Fruit fly (Drosophila melanogaster) whole organism, embryonic: ENCODE measurements around the gene CG18542.

Experiments
- Adf1 ChIP-seq: fragments of 200-800 bp; sonication (Bioruptor generic); IDR thresholded peaks from 2 replicates; pipeline ENCODE4 v1.3.6; 2022; ENCODE audit warnings: missing biosample characterization, missing genetic modification characterization
- Aef1 ChIP-seq: fragments of 200-800 bp; sonication (Bioruptor generic); IDR thresholded peaks from 3 replicates; pipeline ENCODE4 v1.3.6; 2022; ENCODE audit warnings: missing biosample characterization, missing genetic modification characterization
- Antp ChIP-seq: fragments of 200-800 bp; sonication (Bioruptor generic); optimal IDR thresholded peaks from 3 replicates; lab custom pipeline; 2016; ENCODE audit warnings: missing biosample characterization, missing genetic modification characterization
- Atf3 ChIP-seq: fragments of 200-800 bp; sonication (Bioruptor generic); optimal IDR thresholded peaks from 3 replicates; lab custom pipeline; 2016; ENCODE audit warnings: missing biosample characterization, missing genetic modification characterization
- Atf6 ChIP-seq: fragments of 200-800 bp; sonication (Bioruptor generic); IDR thresholded peaks from 2 replicates; pipeline ENCODE4 v1.3.6; 2022; ENCODE audit warnings: missing biosample characterization, missing genetic modification characterization
- Bgb ChIP-seq: fragments of 200-800 bp; sonication (Bioruptor generic); IDR thresholded peaks from 2 replicates; pipeline ENCODE4 v1.3.6; 2022; ENCODE audit warnings: missing biosample characterization, missing genetic modification characterization; ENCODE audit not compliant: partially characterized antibody
- CG12219 ChIP-seq: fragments of 200-800 bp; sonication (Bioruptor generic); optimal IDR thresholded peaks from 3 replicates; lab custom pipeline; 2018; ENCODE audit warnings: missing biosample characterization, mild to moderate bottlenecking, missing genetic modification characterization
- CG12744 ChIP-seq: fragments of 200-800 bp; sonication (Bioruptor generic); optimal IDR thresholded peaks from 2 replicates; lab custom pipeline; 2016; ENCODE audit warnings: missing biosample characterization, missing genetic modification characterization
- CG13123 ChIP-seq: fragments of 200-800 bp; sonication (Bioruptor generic); optimal IDR thresholded peaks from 2 replicates; lab custom pipeline; 2016; ENCODE audit warnings: missing biosample characterization, missing genetic modification characterization
- CG15479 ChIP-seq: fragments of 200-800 bp; sonication (Bioruptor generic); optimal IDR thresholded peaks from 3 replicates; lab custom pipeline; 2019; ENCODE audit warnings: missing biosample characterization, mild to moderate bottlenecking, missing genetic modification characterization, moderate library complexity
- CG15514 ChIP-seq: fragments of 200-800 bp; sonication (Bioruptor generic); optimal IDR thresholded peaks from 3 replicates; lab custom pipeline; 2017; ENCODE audit warnings: missing biosample characterization, missing genetic modification characterization, mild to moderate bottlenecking, moderate library complexity, missing genetic modification reagents
- CG1602 ChIP-seq: fragments of 200-800 bp; sonication (Bioruptor generic); optimal IDR thresholded peaks from 3 replicates; lab custom pipeline; 2016; ENCODE audit warnings: missing biosample characterization, missing genetic modification characterization
- CG2129 ChIP-seq: fragments of 200-800 bp; sonication (Bioruptor generic); IDR thresholded peaks from 2 replicates; pipeline ENCODE4 v1.3.6; 2022; ENCODE audit warnings: missing biosample characterization, missing genetic modification characterization; ENCODE audit not compliant: partially characterized antibody
- CG2678 ChIP-seq: fragments of 200-800 bp; sonication (Bioruptor generic); optimal IDR thresholded peaks from 3 replicates; lab custom pipeline; 2019; ENCODE audit warnings: missing biosample characterization, mild to moderate bottlenecking, missing genetic modification characterization, moderate library complexity
- CG4328 ChIP-seq: fragments of 200-800 bp; sonication (Bioruptor generic); optimal IDR thresholded peaks from 3 replicates; lab custom pipeline; 2017; ENCODE audit warnings: missing biosample characterization, missing genetic modification reagents, missing genetic modification characterization
- CG4424 ChIP-seq: fragments of 200-800 bp; sonication (Bioruptor generic); optimal IDR thresholded peaks from 3 replicates; lab custom pipeline; 2016; ENCODE audit warnings: missing biosample characterization, missing genetic modification characterization
- CG6272 ChIP-seq: fragments of 200-800 bp; sonication (Bioruptor generic); IDR thresholded peaks from 2 replicates; pipeline ENCODE4 v1.3.6; 2022; ENCODE audit warnings: missing biosample characterization, missing genetic modification characterization
- CG6765 ChIP-seq: fragments of 200-800 bp; sonication (Bioruptor generic); optimal IDR thresholded peaks from 3 replicates; lab custom pipeline; 2017; ENCODE audit warnings: missing biosample characterization, mild to moderate bottlenecking, missing genetic modification characterization
- CG6791 ChIP-seq: fragments of 200-800 bp; sonication (Bioruptor generic); IDR thresholded peaks from 3 replicates; pipeline ENCODE4 v1.3.6; 2022; ENCODE audit warnings: missing biosample characterization, missing genetic modification characterization; ENCODE audit not compliant: partially characterized antibody
- CG8089 ChIP-seq: fragments of 200-800 bp; sonication (Bioruptor generic); optimal IDR thresholded peaks from 3 replicates; lab custom pipeline; 2016; ENCODE audit warnings: missing biosample characterization, missing genetic modification characterization
- CG9609 ChIP-seq: fragments of 200-800 bp; sonication (Bioruptor generic); optimal IDR thresholded peaks from 3 replicates; lab custom pipeline; 2016; ENCODE audit warnings: missing biosample characterization, missing genetic modification characterization
- CG9932 ChIP-seq: fragments of 200-800 bp; sonication (Bioruptor generic); IDR thresholded peaks from 2 replicates; pipeline ENCODE4 v1.3.6; 2022; ENCODE audit warnings: missing biosample characterization, missing genetic modification characterization
- Camta ChIP-seq: fragments of 200-800 bp; sonication (Bioruptor generic); optimal IDR thresholded peaks from 2 replicates; lab custom pipeline; 2016; ENCODE audit warnings: missing biosample characterization, missing genetic modification characterization
- CoRest ChIP-seq: fragments of 200-800 bp; sonication (Bioruptor generic); optimal IDR thresholded peaks from 3 replicates; lab custom pipeline; 2018; ENCODE audit warnings: missing biosample characterization, mild to moderate bottlenecking, missing genetic modification characterization, moderate library complexity
- D19B ChIP-seq: fragments of 200-800 bp; sonication (Bioruptor generic); optimal IDR thresholded peaks from 2 replicates; lab custom pipeline; 2017; ENCODE audit warnings: missing biosample characterization, mild to moderate bottlenecking, missing genetic modification characterization
- Dad ChIP-seq: fragments of 200-800 bp; sonication (Bioruptor generic); optimal IDR thresholded peaks from 3 replicates; lab custom pipeline; 2016; ENCODE audit warnings: missing biosample characterization, missing genetic modification characterization
- Dfd ChIP-seq, 2 experiments: fragments of >200 bp; optimal IDR thresholded peaks; 2 replicates each; lab custom pipeline; 2017; ENCODE audit warnings: missing biosample characterization in 2 of 2, missing genetic modification characterization in 2 of 2
- E2f1 ChIP-seq: fragments of 200-800 bp; sonication (Bioruptor generic); IDR thresholded peaks from 2 replicates; pipeline ENCODE4 v1.3.6; 2022; ENCODE audit warnings: missing biosample characterization, missing genetic modification characterization
- Ets65A ChIP-seq: fragments of 200-800 bp; sonication (Bioruptor generic); peaks from one replicate; lab custom pipeline; 2016; ENCODE audit warnings: missing biosample characterization, missing genetic modification characterization
- HLHmδ ChIP-seq: fragments of 200-800 bp; sonication (Bioruptor generic); optimal IDR thresholded peaks from 2 replicates; lab custom pipeline; 2018; ENCODE audit warnings: missing biosample characterization, mild to moderate bottlenecking, missing genetic modification characterization, moderate library complexity
- Hmr ChIP-seq: fragments of 200-800 bp; sonication (Bioruptor generic); optimal IDR thresholded peaks from 3 replicates; lab custom pipeline; 2017; ENCODE audit warnings: mild to moderate bottlenecking, missing biosample characterization, missing genetic modification reagents, missing genetic modification characterization
- Hsf ChIP-seq: fragments of 200-800 bp; sonication (Bioruptor generic); optimal IDR thresholded peaks from 3 replicates; lab custom pipeline; 2016; ENCODE audit warnings: missing biosample characterization, missing genetic modification characterization
- Mrtf ChIP-seq: fragments of 200-800 bp; sonication (Bioruptor generic); IDR thresholded peaks from 3 replicates; pipeline ENCODE4 v1.3.6; 2022; ENCODE audit warnings: missing biosample characterization, missing genetic modification characterization
- NC2α ChIP-seq: fragments of 200-800 bp; sonication (Bioruptor generic); optimal IDR thresholded peaks from 2 replicates; lab custom pipeline; 2016; ENCODE audit warnings: missing biosample characterization, missing genetic modification characterization
- Nf-YB ChIP-seq: fragments of 200-800 bp; sonication (Bioruptor generic); optimal IDR thresholded peaks from 3 replicates; lab custom pipeline; 2019; ENCODE audit warnings: missing biosample characterization, mild to moderate bottlenecking, missing genetic modification characterization, moderate library complexity
- abd-A ChIP-seq: fragments of 200-800 bp; sonication (Bioruptor generic); optimal IDR thresholded peaks from 3 replicates; lab custom pipeline; 2019; ENCODE audit warnings: missing biosample characterization, mild to moderate bottlenecking, missing genetic modification characterization, moderate library complexity
- ash1 ChIP-seq: fragments of 200-800 bp; sonication (Bioruptor generic); optimal IDR thresholded peaks from 2 replicates; lab custom pipeline; 2018; ENCODE audit warnings: missing biosample characterization, mild to moderate bottlenecking, missing genetic modification characterization
- cg ChIP-seq: fragments of 200-800 bp; sonication (Bioruptor generic); optimal IDR thresholded peaks from 3 replicates; lab custom pipeline; 2019; ENCODE audit warnings: missing biosample characterization, mild to moderate bottlenecking, missing genetic modification characterization, moderate library complexity
- crc ChIP-seq: fragments of 200-800 bp; sonication (Bioruptor generic); optimal IDR thresholded peaks from 2 replicates; lab custom pipeline; 2016; ENCODE audit warnings: missing biosample characterization, missing genetic modification characterization
- cwo ChIP-seq: fragments of 200-800 bp; sonication (Bioruptor generic); optimal IDR thresholded peaks from 3 replicates; lab custom pipeline; 2017; ENCODE audit warnings: missing biosample characterization, missing genetic modification characterization, mild to moderate bottlenecking, moderate library complexity, missing genetic modification reagents
- dpn ChIP-seq, 2 experiments: fragments of 200-800 bp; sonication (Bioruptor generic); optimal IDR thresholded peaks; 3 replicates each; lab custom pipeline; 2016; ENCODE audit warnings: missing biosample characterization in 2 of 2, missing genetic modification characterization in 2 of 2
- exex ChIP-seq: fragments of 200-800 bp; sonication (Bioruptor generic); optimal IDR thresholded peaks from 4 replicates; lab custom pipeline; 2018; ENCODE audit warnings: missing biosample characterization, mild to moderate bottlenecking, missing genetic modification characterization, moderate library complexity
- fd96Cb ChIP-seq: fragments of 200-800 bp; sonication (Bioruptor generic); optimal IDR thresholded peaks from 2 replicates; lab custom pipeline; 2018; ENCODE audit warnings: missing biosample characterization, mild to moderate bottlenecking, missing genetic modification characterization, moderate library complexity
- nau ChIP-seq: fragments of 200-800 bp; sonication (Bioruptor generic); optimal IDR thresholded peaks from 3 replicates; lab custom pipeline; 2017; ENCODE audit warnings: missing biosample characterization, mild to moderate bottlenecking, missing genetic modification characterization, missing genetic modification reagents
- phol ChIP-seq: fragments of 200-800 bp; sonication (Bioruptor generic); optimal IDR thresholded peaks from 3 replicates; lab custom pipeline; 2018; ENCODE audit warnings: missing biosample characterization, mild to moderate bottlenecking, missing genetic modification characterization, moderate library complexity
- slou ChIP-seq: fragments of 200-800 bp; sonication (Bioruptor generic); optimal IDR thresholded peaks from 3 replicates; lab custom pipeline; 2016; ENCODE audit warnings: missing biosample characterization, missing genetic modification characterization
- tap ChIP-seq: fragments of 200-800 bp; optimal IDR thresholded peaks from 3 replicates; lab custom pipeline; 2019; ENCODE audit warnings: missing biosample characterization, mild to moderate bottlenecking, missing genetic modification characterization, moderate library complexity
- tna ChIP-seq: fragments of 200-800 bp; sonication (Bioruptor generic); IDR thresholded peaks from 2 replicates; pipeline ENCODE4 v1.3.6; 2022; ENCODE audit warnings: missing biosample characterization, missing genetic modification characterization; ENCODE audit not compliant: partially characterized antibody
- vfl ChIP-seq: fragments of 200-800 bp; sonication (Bioruptor generic); optimal IDR thresholded peaks from 2 replicates; lab custom pipeline; 2016; ENCODE audit warnings: missing biosample characterization, missing genetic modification characterization
- wdn ChIP-seq: fragments of 200-800 bp; sonication (Bioruptor generic); IDR thresholded peaks from 2 replicates; pipeline ENCODE4 v1.3.6; 2022; ENCODE audit warnings: missing biosample characterization, missing genetic modification characterization

Gene CG18542

dm6 chr3R:9704183-9705007 is 18.8 kb downstream of the CG18542 start (continued):
- no peak for TF ChIP-seq Ets65A (GFP tag; lab: Kevin White, UChicago)
- no peak for TF ChIP-seq CG8089
- peak; percentile 14 for TF ChIP-seq Nf-YB (GFP tag; lab: Kevin White, UChicago)
- TF ChIP-seq phol (tag; lab: Kevin White, UChicago): no peak
- TF ChIP-seq CG9609 (GFP tag; lab: Kevin White, UChicago): no peak
- no peak for TF ChIP-seq slou
- no peak for TF ChIP-seq CoRest (tag; lab: Kevin White, UChicago)
- peak; percentile 98 for TF ChIP-seq cg (GFP tag; lab: Kevin White, UChicago)
- TF ChIP-seq Mrtf (GFP tag; lab: Robert Waterston, UW): no peak
- TF ChIP-seq Adf1 (GFP tag; lab: Robert Waterston, UW): no peak
- no peak for TF ChIP-seq HLHmδ (GFP tag; lab: Kevin White, UChicago)
- TF ChIP-seq Dfd (GFP tag; optimal IDR thresholded peaks at IDR 0.05; lab: Kevin White, UChicago): no peak
- peak; percentile 66 for TF ChIP-seq Hmr (GFP tag; lab: Kevin White, UChicago)
- TF ChIP-seq CG4328: no peak
- TF ChIP-seq CG9932 (GFP tag; lab: Robert Waterston, UW): no peak
- no peak for TF ChIP-seq CG6791 (GFP tag; lab: Robert Waterston, UW)
- TF ChIP-seq abd-A (tag; lab: Kevin White, UChicago): peak; percentile 89
- TF ChIP-seq CG6765 (GFP tag; lab: Kevin White, UChicago): peak; percentile 2
- TF ChIP-seq exex (tag; lab: Kevin White, UChicago): peak; percentile 82
- TF ChIP-seq fd96Cb (tag; lab: Kevin White, UChicago): no peak
- TF ChIP-seq CG15514 (GFP tag; lab: Kevin White, UChicago): peak; percentile 7
- TF ChIP-seq crc (GFP tag; lab: Kevin White, UChicago): no peak
- TF ChIP-seq nau: no peak
- TF ChIP-seq wdn (GFP tag; lab: Robert Waterston, UW): no peak
- TF ChIP-seq tna (GFP tag; lab: Robert Waterston, UW): no peak
- TF ChIP-seq Atf3 (GFP tag; lab: Kevin White, UChicago): peak; percentile 34
- TF ChIP-seq dpn (GFP tag; optimal IDR thresholded peaks at IDR 0.05; lab: Kevin White, UChicago): no peak
- TF ChIP-seq tap (tag; lab: Kevin White, UChicago): no peak
- peak; percentile 73 for TF ChIP-seq cwo (GFP tag; lab: Kevin White, UChicago)
- TF ChIP-seq NC2α (GFP tag; lab: Kevin White, UChicago): no peak
- TF ChIP-seq CG15479 (GFP tag; lab: Kevin White, UChicago): peak; percentile 91
- no peak for TF ChIP-seq Bgb (GFP tag; lab: Robert Waterston, UW)
- TF ChIP-seq ash1 (GFP tag; lab: Kevin White, UChicago): peak; percentile 35
- TF ChIP-seq CG1602 (GFP tag; lab: Kevin White, UChicago): no peak
- no peak for TF ChIP-seq Dad (GFP tag; lab: Kevin White, UChicago)
- no peak for TF ChIP-seq CG4424 (GFP tag; lab: Kevin White, UChicago)
- TF ChIP-seq Atf6 (GFP tag; lab: Robert Waterston, UW): no peak
- no peak for TF ChIP-seq Hsf
- no peak for TF ChIP-seq CG2129 (GFP tag; lab: Robert Waterston, UW)
- TF ChIP-seq Antp (GFP tag; lab: Kevin White, UChicago): peak; percentile 3
- no peak for TF ChIP-seq CG12219 (GFP tag; lab: Kevin White, UChicago)
- TF ChIP-seq Camta (GFP tag; lab: Kevin White, UChicago): no peak
- no peak for TF ChIP-seq CG2678
- no peak for TF ChIP-seq Aef1 (GFP tag; lab: Robert Waterston, UW)
- TF ChIP-seq CG12744: no peak
- no peak for TF ChIP-seq CG6272 (GFP tag; lab: Robert Waterston, UW)
- no peak for TF ChIP-seq E2f1 (GFP tag; lab: Robert Waterston, UW)
- TF ChIP-seq D19B (GFP tag; lab: Kevin White, UChicago): no peak
- TF ChIP-seq vfl: no peak
- no peak for TF ChIP-seq CG13123 (GFP tag; lab: Kevin White, UChicago)
